Worm (Caenorhabditis elegans): ENCODE data around the gene Y47D7A.3.

The Y47D7A.3 gene

ce11 chrV:4377622-4378021 lies 33.1 kb upstream of the Y47D7A.3 start, which contains the start of gene F32D1.8:
Gene F32D1.8 (minus strand): TSS chrV:4377722.
- TF ChIP-seq aha-1 (tag) (peak; percentile 69), php-3 (GFP tag; IDR thresholded peaks at IDR 0.05) (no peak), dve-1 (tag; optimal IDR thresholded peaks at IDR 0.05; ENCODE audit: insufficient read depth) (no peak)

- TF ChIP-seq zfp-3 (GFP tag; conservative IDR thresholded peaks at IDR 0.05): no peak
- TF ChIP-seq T20F7.1 (GFP tag; optimal IDR thresholded peaks at IDR 0.05): no peak
- TF ChIP-seq ceh-62 (tag; optimal IDR thresholded peaks at IDR 0.05): no peak
- no peak for TF ChIP-seq ztf-11 (tag; optimal IDR thresholded peaks at IDR 0.05)
- no peak for TF ChIP-seq Y105C5A.15 (GFP tag; IDR thresholded peaks at IDR 0.05)
- no peak for TF ChIP-seq ceh-20 (GFP tag; IDR thresholded peaks at IDR 0.05)
- TF ChIP-seq nhr-102 (tag; optimal IDR thresholded peaks at IDR 0.05): no peak
- TF ChIP-seq lsy-2 (tag; optimal IDR thresholded peaks at IDR 0.05): no peak
- TF ChIP-seq dmd-6 (GFP tag; IDR thresholded peaks at IDR 0.05): no peak
- TF ChIP-seq lim-7 (GFP tag; IDR thresholded peaks at IDR 0.05): no peak
- no peak for TF ChIP-seq php-3 (GFP tag; IDR thresholded peaks at IDR 0.05)
- TF ChIP-seq lin-29 (GFP tag; IDR thresholded peaks at IDR 0.05): no peak
These were observed 28.4 kb upstream of the Y47D7A.3 start, which contains the start of gene F13A2.1 for ce11 chrV:4382298-4382697. Gene F13A2.1 (minus strand): TSS chrV:4382398.

- TF ChIP-seq hif-1 (tag; optimal IDR thresholded peaks at IDR 0.05): no peak
- TF ChIP-seq D1046.2 (GFP tag; IDR thresholded peaks at IDR 0.05): no peak
- TF ChIP-seq T26A8.4 (GFP tag; IDR thresholded peaks at IDR 0.05): no peak
- TF ChIP-seq ZK337.2 (GFP tag; IDR thresholded peaks at IDR 0.05): no peak
- TF ChIP-seq ceh-62 (tag; optimal IDR thresholded peaks at IDR 0.05): no peak
- TF ChIP-seq lin-1 (GFP tag; IDR thresholded peaks at IDR 0.05): no peak
- no peak for TF ChIP-seq ztf-7 (tag; optimal IDR thresholded peaks at IDR 0.05)
- TF ChIP-seq dmd-6 (GFP tag; IDR thresholded peaks at IDR 0.05): no peak
- TF ChIP-seq lin-29 (GFP tag; IDR thresholded peaks at IDR 0.05): no peak
- TF ChIP-seq daf-8 (GFP tag; IDR thresholded peaks at IDR 0.05): no peak
- TF ChIP-seq madf-5 (GFP tag; IDR thresholded peaks at IDR 0.05): no peak
- TF ChIP-seq ceh-32 (tag; optimal IDR thresholded peaks at IDR 0.05; ENCODE audit: poor library complexity): no peak
- no peak for TF ChIP-seq ceh-44 (GFP tag; IDR thresholded peaks at IDR 0.05)
- no peak for TF ChIP-seq attf-4 (tag; optimal IDR thresholded peaks at IDR 0.05)
- no peak for TF ChIP-seq arid-1 (GFP tag; conservative IDR thresholded peaks at IDR 0.05)
- no peak for TF ChIP-seq ceh-20 (GFP tag; IDR thresholded peaks at IDR 0.05)
- no peak for TF ChIP-seq vab-7 (GFP tag; IDR thresholded peaks at IDR 0.05)
- TF ChIP-seq ceh-82 (tag; optimal IDR thresholded peaks at IDR 0.05): no peak
- TF ChIP-seq F49E8.2 (tag; optimal IDR thresholded peaks at IDR 0.05; ENCODE audit: borderline replicate concordance): no peak
These were observed 26.3 kb upstream of the Y47D7A.3 start, which contains the start of gene F13A2.2 for ce11 chrV:4384482-4384881. Gene F13A2.2 (minus strand): TSS chrV:4384582.

ce11 chrV:4386173-4386572 lies 24.6 kb upstream of the Y47D7A.3 start, which contains the start of gene F13A2.10:
Gene F13A2.10 (minus strand): TSS chrV:4386273.
- TF ChIP-seq dmd-6 (GFP tag; IDR thresholded peaks at IDR 0.05): no peak
- TF ChIP-seq unc-39 (tag; optimal IDR thresholded peaks at IDR 0.05): no peak
- no peak for TF ChIP-seq aly-2 (tag; optimal IDR thresholded peaks at IDR 0.05)
- TF ChIP-seq lin-39 (tag; optimal IDR thresholded peaks at IDR 0.05): no peak
- no peak for TF ChIP-seq nhr-48 (tag; optimal IDR thresholded peaks at IDR 0.05)
- no peak for TF ChIP-seq php-3 (GFP tag; IDR thresholded peaks at IDR 0.05)
- no peak for TF ChIP-seq Y75B8A.6 (GFP tag; IDR thresholded peaks at IDR 0.05)
- TF ChIP-seq aha-1 (tag): peak; percentile 34

ce11 chrV:4387402-4387801 lies 23.3 kb upstream of the Y47D7A.3 start, which contains the start of gene F13A2.9:
Gene F13A2.9 (minus strand): TSS chrV:4387502.
- TF ChIP-seq lin-13 (GFP tag; optimal IDR thresholded peaks at IDR 0.05): no peak
- TF ChIP-seq lin-15B (tag; optimal IDR thresholded peaks at IDR 0.05): no peak
- no peak for TF ChIP-seq mxl-3 (GFP tag; optimal IDR thresholded peaks at IDR 0.05)
- TF ChIP-seq dpl-1 (GFP tag; optimal IDR thresholded peaks at IDR 0.05): no peak
- no peak for TF ChIP-seq spr-3 (GFP tag; optimal IDR thresholded peaks at IDR 0.05)
- TF ChIP-seq mdt-29 (GFP tag; IDR thresholded peaks at IDR 0.05): no peak
- TF ChIP-seq daf-19 (GFP tag; conservative IDR thresholded peaks at IDR 0.05): no peak
- TF ChIP-seq nhr-25 (tag; optimal IDR thresholded peaks at IDR 0.05; ENCODE audit: borderline replicate concordance, insufficient read depth): no peak
- no peak for TF ChIP-seq spr-1 (tag; optimal IDR thresholded peaks at IDR 0.05)
- no peak for TF ChIP-seq gei-8 (GFP tag; optimal IDR thresholded peaks at IDR 0.05)
- no peak for TF ChIP-seq arid-1 (GFP tag; conservative IDR thresholded peaks at IDR 0.05)
- TF ChIP-seq T20F7.1 (GFP tag; optimal IDR thresholded peaks at IDR 0.05): no peak
- no peak for TF ChIP-seq ztf-11 (tag; optimal IDR thresholded peaks at IDR 0.05)

Data from whole organism, L4 larva.